Worm (Caenorhabditis elegans) whole organism, young adult: ENCODE measurements around the gene C27F2.9.

ENCODE experiments used
- cebp-2 ChIP-seq: fragments of 200-800 bp; sonication (Bioruptor generic); IDR thresholded peaks from 2 replicates; pipeline ENCODE4 v1.3.6; 2022; ENCODE audit warnings: missing genetic modification characterization, missing compliant biosample characterization
- gei-17 ChIP-seq: fragments of 200-800 bp; sonication (Bioruptor generic); optimal IDR thresholded peaks from 2 replicates; lab custom pipeline; 2018; ENCODE audit warnings: mild to moderate bottlenecking, missing genetic modification characterization, missing compliant biosample characterization
- nhr-90 ChIP-seq: sonication (generic microtip); optimal IDR thresholded peaks from 2 replicates; lab custom pipeline; 2016; ENCODE audit warnings: missing genotype, mild to moderate bottlenecking, missing genetic modification characterization, missing compliant biosample characterization
- pha-4 ChIP-seq: fragments of 150-350 bp; sonication (generic microtip); optimal IDR thresholded peaks from 2 replicates; lab custom pipeline; 2014; ENCODE audit warnings: missing biosample characterization, missing genetic modification reagents, missing genetic modification characterization

ce11 chrIII:4937022-4937421 lies 25.8 kb downstream of the C27F2.9 start, which contains the start of gene fsn-1:
- TF ChIP-seq nhr-90 (no peak), gei-17 (GFP tag; lab: Kevin White, UChicago) (no peak), cebp-2 (GFP tag; lab: Robert Waterston, UW) (no peak), pha-4 (tag; lab: Kevin White, UChicago) (no peak)
